Worm (Caenorhabditis elegans) whole organism, L3 larva: Measurements from ENCODE around the gene F58D2.5.

ENCODE experiments used
- R02D3.7 ChIP-seq: fragments of 150-350 bp; optimal IDR thresholded peaks from 2 replicates; lab custom pipeline; 2014; ENCODE audit warnings: missing biosample characterization, missing genetic modification characterization
- ZK546.5 ChIP-seq: sonication (generic microtip); optimal IDR thresholded peaks from 2 replicates; lab custom pipeline; 2017; ENCODE audit warnings: missing biosample characterization, missing genetic modification characterization
- ama-1 ChIP-seq: fragments of 150-350 bp; optimal IDR thresholded peaks from 2 replicates; lab custom pipeline; 2018
- ceh-16 ChIP-seq: sonication (generic microtip); optimal IDR thresholded peaks from 2 replicates; lab custom pipeline; 2017; ENCODE audit warnings: missing biosample characterization, missing genetic modification characterization
- ceh-28 ChIP-seq: fragments of 150-350 bp; optimal IDR thresholded peaks from 2 replicates; lab custom pipeline; 2014; ENCODE audit warnings: missing biosample characterization, missing genetic modification reagents, missing genetic modification characterization
- ceh-82 ChIP-seq: fragments of 150-350 bp; optimal IDR thresholded peaks from 2 replicates; lab custom pipeline; 2014; ENCODE audit warnings: missing biosample characterization, missing genetic modification characterization
- ceh-9 ChIP-seq: sonication (generic microtip); optimal IDR thresholded peaks from 2 replicates; lab custom pipeline; 2018; ENCODE audit warnings: missing biosample characterization, missing genetic modification characterization
- daf-12 ChIP-seq: fragments of 150-350 bp; optimal IDR thresholded peaks from 2 replicates; lab custom pipeline; 2014; ENCODE audit warnings: missing biosample characterization, missing genetic modification reagents, missing genetic modification characterization
- egl-27 ChIP-seq: sonication (generic microtip); optimal IDR thresholded peaks from 4 replicates; lab custom pipeline; 2017; ENCODE audit warnings: missing biosample characterization, missing genetic modification reagents, missing genetic modification characterization
- elt-1 ChIP-seq: fragments of 150-350 bp; optimal IDR thresholded peaks from 2 replicates; lab custom pipeline; 2014; ENCODE audit warnings: missing biosample characterization, missing genetic modification characterization
- elt-2 ChIP-seq: sonication (generic microtip); optimal IDR thresholded peaks from 2 replicates; lab custom pipeline; 2016; ENCODE audit warnings: missing genetic modification reagents, mild to moderate bottlenecking, missing genetic modification characterization, missing compliant biosample characterization
- elt-3 ChIP-seq, 3 experiments: fragments of 150-350 bp in 1 of 3; sonication (generic microtip) in 2 of 3; optimal IDR thresholded peaks; 2 replicates in 2 of 3; 4 replicates in 1 of 3; lab custom pipeline; 2014 to 2017; ENCODE audit warnings: missing biosample characterization in 3 of 3, missing genetic modification characterization in 3 of 3
- eor-1 ChIP-seq, 2 experiments: fragments of 150-350 bp; optimal IDR thresholded peaks; 2 replicates each; lab custom pipeline; 2014 to 2018; ENCODE audit warnings: missing biosample characterization in 2 of 2, missing genetic modification characterization in 2 of 2
- fkh-2 ChIP-seq: fragments of 150-350 bp; optimal IDR thresholded peaks from 2 replicates; lab custom pipeline; 2014; ENCODE audit warnings: missing biosample characterization, missing genetic modification reagents, missing genetic modification characterization
- fos-1 ChIP-seq: fragments of 150-350 bp; optimal IDR thresholded peaks from 2 replicates; lab custom pipeline; 2014; ENCODE audit warnings: missing biosample characterization, missing genetic modification characterization
- hmg-11 ChIP-seq: sonication (generic microtip); optimal IDR thresholded peaks from 2 replicates; lab custom pipeline; 2016; ENCODE audit warnings: missing genetic modification characterization, missing compliant biosample characterization
- jun-1 ChIP-seq: fragments of 150-350 bp; optimal IDR thresholded peaks from 2 replicates; lab custom pipeline; 2014; ENCODE audit warnings: missing biosample characterization, missing genetic modification reagents, missing genetic modification characterization
- lin-39 ChIP-seq: fragments of 150-350 bp; optimal IDR thresholded peaks from 2 replicates; lab custom pipeline; 2018; ENCODE audit warnings: missing biosample characterization, missing genetic modification reagents, missing genetic modification characterization
- lsy-12 ChIP-seq: sonication (generic microtip); optimal IDR thresholded peaks from 2 replicates; lab custom pipeline; 2016; ENCODE audit warnings: mild to moderate bottlenecking, missing genetic modification characterization, missing compliant biosample characterization
- mdl-1 ChIP-seq: fragments of 150-350 bp; optimal IDR thresholded peaks from 2 replicates; lab custom pipeline; 2014; ENCODE audit warnings: missing biosample characterization, missing genetic modification characterization
- nfya-1 ChIP-seq: sonication (generic microtip); optimal IDR thresholded peaks from 2 replicates; lab custom pipeline; 2017; ENCODE audit warnings: missing genetic modification characterization, mild to moderate bottlenecking, missing compliant biosample characterization, antibody characterized with exemption, moderate library complexity; ENCODE audit not compliant: insufficient read depth
- nhr-11 ChIP-seq: fragments of 150-350 bp; optimal IDR thresholded peaks from 2 replicates; lab custom pipeline; 2014; ENCODE audit warnings: missing biosample characterization, missing genetic modification characterization
- nhr-12 ChIP-seq: fragments of 150-350 bp; optimal IDR thresholded peaks from 2 replicates; lab custom pipeline; 2014; ENCODE audit warnings: missing biosample characterization, missing genetic modification characterization
- nhr-23 ChIP-seq: fragments of 150-350 bp; optimal IDR thresholded peaks from 2 replicates; lab custom pipeline; 2014; ENCODE audit warnings: missing biosample characterization, missing genetic modification reagents, missing genetic modification characterization
- nhr-237 ChIP-seq: fragments of 150-350 bp; optimal IDR thresholded peaks from 2 replicates; lab custom pipeline; 2014; ENCODE audit warnings: missing biosample characterization, missing genetic modification characterization
- nhr-28 ChIP-seq: fragments of 150-350 bp; optimal IDR thresholded peaks from 2 replicates; lab custom pipeline; 2014; ENCODE audit warnings: missing biosample characterization, missing genetic modification characterization
- nhr-67 ChIP-seq: fragments of 150-350 bp; optimal IDR thresholded peaks from 2 replicates; lab custom pipeline; 2014; ENCODE audit warnings: missing biosample characterization, missing genetic modification characterization
- nhr-76 ChIP-seq: fragments of 150-350 bp; sonication (generic microtip); optimal IDR thresholded peaks from 5 replicates; lab custom pipeline; 2014; ENCODE audit warnings: missing biosample characterization, missing genetic modification characterization
- nhr-77 ChIP-seq: fragments of 150-350 bp; optimal IDR thresholded peaks from 2 replicates; lab custom pipeline; 2014; ENCODE audit warnings: missing biosample characterization, missing genetic modification characterization
- pha-4 ChIP-seq: fragments of 150-350 bp; optimal IDR thresholded peaks from 2 replicates; lab custom pipeline; 2014; ENCODE audit warnings: missing biosample characterization, missing genetic modification reagents, missing genetic modification characterization
- pqm-1 ChIP-seq: fragments of 150-350 bp; optimal IDR thresholded peaks from 2 replicates; lab custom pipeline; 2017; ENCODE audit warnings: missing biosample characterization, missing genetic modification characterization, inconsistent platforms
- sea-2 ChIP-seq: fragments of 150-350 bp; sonication (generic microtip); optimal IDR thresholded peaks from 4 replicates; lab custom pipeline; 2014; ENCODE audit warnings: missing biosample characterization, missing genetic modification reagents, missing genetic modification characterization
- skn-1 ChIP-seq: fragments of 150-350 bp; optimal IDR thresholded peaks from 2 replicates; lab custom pipeline; 2014; ENCODE audit warnings: missing biosample characterization, missing genetic modification characterization
- snpc-4 ChIP-seq: fragments of 150-350 bp; optimal IDR thresholded peaks from 2 replicates; lab custom pipeline; 2014; ENCODE audit warnings: missing biosample characterization, missing genetic modification characterization
- zag-1 ChIP-seq: fragments of 150-350 bp; optimal IDR thresholded peaks from 2 replicates; lab custom pipeline; 2014; ENCODE audit warnings: missing biosample characterization, missing genetic modification characterization
- ztf-11 ChIP-seq: fragments of 150-350 bp; optimal IDR thresholded peaks from 2 replicates; lab custom pipeline; 2014; ENCODE audit warnings: missing biosample characterization, missing genetic modification characterization
- ztf-4 ChIP-seq: fragments of 150-350 bp; optimal IDR thresholded peaks from 2 replicates; lab custom pipeline; 2014; ENCODE audit warnings: missing biosample characterization, missing genetic modification characterization

F58D2.5 gene

ce11 chrIV:13179295-13179694 lies 13.8 kb downstream of the F58D2.5 start, which contains the start of gene lev-1:
Gene lev-1, minus strand, starts transcription at chrIV:13179395.
- TF ChIP-seq mdl-1 (tag; lab: Kevin White, UChicago) (no peak), ceh-16 (tag; lab: Kevin White, UChicago) (no peak), zag-1 (tag; lab: Kevin White, UChicago) (no peak), ztf-11 (tag; lab: Kevin White, UChicago) (no peak), nhr-23 (tag; lab: Kevin White, UChicago) (no peak), nfya-1 (tag; lab: Kevin White, UChicago) (no peak), nhr-76 (tag; lab: Kevin White, UChicago) (no peak), ama-1 (lab: Kevin White, UChicago) (no peak), elt-3 (tag; optimal IDR thresholded peaks at IDR 0.05; lab: Kevin White, UChicago) (no peak), R02D3.7 (tag; lab: Kevin White, UChicago) (no peak)
- TF ChIP-seq, all 47 proteins: peak for 0

ce11 chrIV:13173359-13173758 lies 19.8 kb downstream of the F58D2.5 start:
- no peak for TF ChIP-seq fkh-2 (tag; lab: Kevin White, UChicago)
- TF ChIP-seq nhr-28 (tag; lab: Kevin White, UChicago) = no peak
- no peak for TF ChIP-seq ceh-28 (tag; lab: Kevin White, UChicago)
- no peak for TF ChIP-seq elt-2 (tag; lab: Kevin White, UChicago)
- TF ChIP-seq, all 47 proteins: peak for 0

ce11 chrIV:13170241-13170640 lies 22.9 kb downstream of the F58D2.5 start, which contains the start of gene nas-14:
Gene nas-14, plus strand, starts transcription at chrIV:13170541.
- TF ChIP-seq R02D3.7 (tag; lab: Kevin White, UChicago) (no peak), ztf-4 (tag; lab: Kevin White, UChicago) (no peak), ceh-82 (no peak), nhr-77 (no peak), ceh-16 (tag; lab: Kevin White, UChicago) (no peak), nhr-11 (no peak), egl-27 (tag; lab: Kevin White, UChicago) (no peak), daf-12 (tag; lab: Kevin White, UChicago) (no peak), hmg-11 (no peak)

- TF ChIP-seq pqm-1 = no peak
- TF ChIP-seq ceh-82 = no peak
- no peak for TF ChIP-seq eor-1 (tag; optimal IDR thresholded peaks at IDR 0.05; lab: Kevin White, UChicago)
- no peak for TF ChIP-seq ztf-4 (tag; lab: Kevin White, UChicago)
- TF ChIP-seq sea-2 = no peak
- TF ChIP-seq lin-39 (tag; lab: Kevin White, UChicago) = no peak
- no peak for TF ChIP-seq elt-3 (tag; optimal IDR thresholded peaks at IDR 0.05; lab: Kevin White, UChicago)
- no peak for TF ChIP-seq nhr-67
- no peak for TF ChIP-seq ZK546.5 (tag; lab: Kevin White, UChicago)
- no peak for TF ChIP-seq jun-1 (tag; lab: Kevin White, UChicago)
- TF ChIP-seq R02D3.7 (tag; lab: Kevin White, UChicago) = no peak
- no peak for TF ChIP-seq ceh-9 (tag; lab: Kevin White, UChicago)
- no peak for TF ChIP-seq pha-4 (tag; lab: Kevin White, UChicago)
- TF ChIP-seq nhr-11 = no peak
- no peak for TF ChIP-seq elt-1
- no peak for TF ChIP-seq egl-27 (tag; lab: Kevin White, UChicago)
- no peak for TF ChIP-seq fos-1
- TF ChIP-seq ama-1 (lab: Kevin White, UChicago) = no peak
- no peak for TF ChIP-seq skn-1 (tag; lab: Kevin White, UChicago)
- no peak for TF ChIP-seq nhr-12 (tag; lab: Kevin White, UChicago)
These were observed 25.6 kb downstream of the F58D2.5 start for ce11 chrIV:13167534-13167933.

- no peak for TF ChIP-seq hmg-11
- no peak for TF ChIP-seq egl-27 (tag; lab: Kevin White, UChicago)
- TF ChIP-seq daf-12 (tag; lab: Kevin White, UChicago) = no peak
- TF ChIP-seq ceh-28 (tag; lab: Kevin White, UChicago) = no peak
- TF ChIP-seq nhr-11 = no peak
- no peak for TF ChIP-seq fkh-2 (tag; lab: Kevin White, UChicago)
- no peak for TF ChIP-seq snpc-4 (tag; lab: Kevin White, UChicago)
- no peak for TF ChIP-seq nhr-237 (tag; lab: Kevin White, UChicago)
- no peak for TF ChIP-seq nhr-28 (tag; lab: Kevin White, UChicago)
- TF ChIP-seq lsy-12 = no peak
- TF ChIP-seq pha-4 (tag; lab: Kevin White, UChicago) = no peak
- TF ChIP-seq nhr-12 (tag; lab: Kevin White, UChicago) = no peak
- TF ChIP-seq sea-2 = no peak
- TF ChIP-seq mdl-1 (tag; lab: Kevin White, UChicago) = no peak
- no peak for TF ChIP-seq nfya-1 (tag; lab: Kevin White, UChicago)
- TF ChIP-seq elt-1 = no peak
- TF ChIP-seq skn-1 (tag; lab: Kevin White, UChicago) = no peak
- TF ChIP-seq elt-2 (tag; lab: Kevin White, UChicago) = no peak
- no peak for TF ChIP-seq ZK546.5 (tag; lab: Kevin White, UChicago)
These were observed 28.0 kb downstream of the F58D2.5 start, which contains the start of gene scl-14 for ce11 chrIV:13165181-13165580. Gene scl-14, plus strand, starts transcription at chrIV:13165481.
